Worm (Caenorhabditis elegans): ENCODE results near the gene npp-18.

The npp-18 gene

ce11 chrIII:13346785-13347184 lies 50.1 kb downstream of the npp-18 start, which contains the start of gene mtm-6:
Gene mtm-6, plus strand, starts transcription at chrIII:13347085.
- TF ChIP-seq scrt-1 (GFP tag; IDR thresholded peaks at IDR 0.05) (no peak), ets-7 (tag; optimal IDR thresholded peaks at IDR 0.05) (no peak), hmg-4 (GFP tag; optimal IDR thresholded peaks at IDR 0.05) (no peak), flt-1 (GFP tag; IDR thresholded peaks at IDR 0.05) (no peak), hnd-1 (tag; optimal IDR thresholded peaks at IDR 0.05) (no peak), ceh-13 (GFP tag; optimal IDR thresholded peaks at IDR 0.05) (no peak), tbx-11 (GFP tag; IDR thresholded peaks at IDR 0.05) (no peak)

- TF ChIP-seq flt-1 (GFP tag; IDR thresholded peaks at IDR 0.05) = no peak
- no peak for TF ChIP-seq ama-1 (optimal IDR thresholded peaks at IDR 0.05)
- no peak for TF ChIP-seq hmbx-1 (tag; optimal IDR thresholded peaks at IDR 0.05)
- no peak for TF ChIP-seq pes-1 (GFP tag; IDR thresholded peaks at IDR 0.05)
- TF ChIP-seq tbx-11 (GFP tag; IDR thresholded peaks at IDR 0.05) = no peak
- no peak for TF ChIP-seq scrt-1 (GFP tag; IDR thresholded peaks at IDR 0.05)
- no peak for TF ChIP-seq ets-7 (tag; optimal IDR thresholded peaks at IDR 0.05)
- no peak for TF ChIP-seq B0310.2 (tag; optimal IDR thresholded peaks at IDR 0.05)
- no peak for TF ChIP-seq tbx-37 (GFP tag; conservative IDR thresholded peaks at IDR 0.05)
- no peak for TF ChIP-seq hmg-4 (GFP tag; optimal IDR thresholded peaks at IDR 0.05)
- TF ChIP-seq ceh-36 (tag; optimal IDR thresholded peaks at IDR 0.05) = no peak
- no peak for TF ChIP-seq ceh-13 (GFP tag; optimal IDR thresholded peaks at IDR 0.05)
- no peak for TF ChIP-seq F13C5.2 (tag; optimal IDR thresholded peaks at IDR 0.05)
- no peak for TF ChIP-seq aly-1 (tag; optimal IDR thresholded peaks at IDR 0.05)
- TF ChIP-seq sea-1 (GFP tag; conservative IDR thresholded peaks at IDR 0.05) = no peak
- TF ChIP-seq tra-4 (tag; optimal IDR thresholded peaks at IDR 0.05) = no peak
- no peak for TF ChIP-seq hnd-1 (tag; optimal IDR thresholded peaks at IDR 0.05)
These were observed 51.2 kb downstream of the npp-18 start for ce11 chrIII:13347782-13348327.
